Worm (Caenorhabditis elegans) whole organism, L1 larva: ENCODE measurements around the gene bud-13.

ENCODE experiments used
- lin-13 ChIP-seq: fragments of 150-350 bp; optimal IDR thresholded peaks from 2 replicates; lab custom pipeline; 2014; ENCODE audit warnings: missing biosample characterization, missing genetic modification reagents, missing genetic modification characterization
- lsy-2 ChIP-seq, 2 experiments: fragments of 150-350 bp; optimal IDR thresholded peaks; 2 replicates each; lab custom pipeline; 2014; ENCODE audit warnings: missing biosample characterization in 2 of 2, missing genetic modification characterization in 2 of 2
- nhr-11 ChIP-seq: fragments of 150-350 bp; optimal IDR thresholded peaks from 2 replicates; lab custom pipeline; 2014; ENCODE audit warnings: missing biosample characterization, missing genetic modification characterization
- nhr-237 ChIP-seq: fragments of 150-350 bp; optimal IDR thresholded peaks from 2 replicates; lab custom pipeline; 2014; ENCODE audit warnings: missing biosample characterization, missing genetic modification characterization

DNA sequence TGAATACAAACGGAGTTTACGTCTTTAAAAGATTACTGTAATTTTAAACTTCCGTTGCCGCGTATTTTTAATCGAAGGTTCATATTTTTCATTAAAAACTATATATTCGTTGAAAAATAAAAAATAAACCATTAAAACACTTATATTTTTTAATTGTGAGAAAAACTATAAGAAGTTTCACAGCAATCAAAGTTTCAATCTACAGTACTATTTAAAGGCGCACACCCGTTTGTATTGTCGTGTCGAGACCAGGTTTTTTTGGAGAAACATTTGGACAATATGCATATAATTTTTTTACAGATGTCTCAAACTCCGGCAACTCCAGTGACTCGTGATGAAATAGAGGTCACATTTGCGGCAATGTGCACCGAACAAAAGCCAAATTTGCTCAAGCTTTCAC is 6.3 kb upstream of the bud-13 start, which contains the start of gene R08D7.5:
- TF ChIP-seq nhr-237 (no peak), lsy-2 (tag; optimal IDR thresholded peaks at IDR 0.05; lab: Kevin White, UChicago) (no peak), nhr-11 (no peak), lin-13 (GFP tag; lab: Kevin White, UChicago) (no peak)
